Fruit fly (Drosophila melanogaster) whole organism: ENCODE measurements around the gene CG9328.

Source experiments
- CG8478 ChIP-seq: fragments of >200 bp; optimal IDR thresholded peaks from 2 replicates; lab custom pipeline; 2018; ENCODE audit warnings: inconsistent platforms
- Dll ChIP-seq: fragments of >200 bp; optimal IDR thresholded peaks from 2 replicates; lab custom pipeline; 2017
- EcR ChIP-seq, 2 experiments: fragments of >200 bp; optimal IDR thresholded peaks; 2 replicates each; lab custom pipeline; 2017; ENCODE audit warnings: missing biosample characterization in 2 of 2, missing genetic modification characterization in 2 of 2, missing genetic modification reagents in 2 of 2
- pan ChIP-seq: fragments of >200 bp; optimal IDR thresholded peaks from 2 replicates; lab custom pipeline; 2017
- psq ChIP-seq: fragments of >200 bp; optimal IDR thresholded peaks from 2 replicates; lab custom pipeline; 2017
- usp ChIP-seq: fragments of >200 bp; optimal IDR thresholded peaks from 2 replicates; lab custom pipeline; 2017; ENCODE audit warnings: missing biosample characterization, missing genetic modification characterization, mixed read lengths

The CG9328 gene

DNA sequence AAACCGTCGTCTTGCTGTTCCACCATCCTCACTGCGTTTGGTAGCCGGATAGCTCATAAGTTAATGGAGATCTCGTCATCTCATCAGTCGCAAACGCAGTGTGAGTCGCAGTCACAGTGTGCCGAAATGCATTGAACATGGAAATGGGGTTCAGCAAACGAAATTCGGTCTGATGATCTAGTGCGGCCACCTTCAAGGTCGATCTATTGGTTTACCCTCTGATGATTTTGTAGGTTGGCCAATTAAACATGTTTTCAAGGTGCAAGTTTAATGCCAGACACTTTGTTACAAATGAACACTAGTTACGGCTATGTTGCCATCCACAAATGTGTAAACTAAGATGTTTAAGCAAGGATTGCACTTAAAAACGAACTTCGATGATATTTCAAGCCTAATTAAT, 5.3 kb downstream of the CG9328 start:
- no peak for TF ChIP-seq Dll (lab: Kevin White, UChicago)
- no peak for TF ChIP-seq usp
- no peak for TF ChIP-seq psq
- no peak for TF ChIP-seq CG8478 (lab: Kevin White, UChicago)
- no peak for TF ChIP-seq EcR (GFP tag; optimal IDR thresholded peaks at IDR 0.05; lab: Kevin White, UChicago)
- TF ChIP-seq pan (lab: Kevin White, UChicago), result no peak

DNA sequence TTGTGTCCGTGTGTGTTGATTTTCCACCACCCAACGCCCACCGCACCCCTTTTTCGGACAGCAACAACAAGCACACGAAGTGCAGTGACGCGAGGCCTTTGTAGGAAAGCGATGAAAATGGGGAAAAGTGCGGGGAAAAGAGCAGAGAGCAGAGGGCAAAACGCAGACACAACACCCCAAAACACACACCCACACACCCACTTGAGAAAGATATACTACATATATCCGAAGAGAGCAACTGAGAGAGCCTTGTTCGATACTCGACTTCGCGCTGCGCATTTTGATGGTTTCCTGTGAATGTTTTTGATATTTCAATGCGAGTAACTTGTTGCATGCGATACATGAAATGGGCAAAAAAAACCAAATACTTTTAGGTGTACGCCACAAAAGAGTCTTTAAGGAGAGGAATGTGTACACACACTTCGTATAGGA, 6.2 kb downstream of the CG9328 start:
- no peak for TF ChIP-seq CG8478 (lab: Kevin White, UChicago)
- TF ChIP-seq psq, result no peak
- TF ChIP-seq usp, result no peak
- TF ChIP-seq pan (lab: Kevin White, UChicago), result no peak
- no peak for TF ChIP-seq Dll (lab: Kevin White, UChicago)

DNA sequence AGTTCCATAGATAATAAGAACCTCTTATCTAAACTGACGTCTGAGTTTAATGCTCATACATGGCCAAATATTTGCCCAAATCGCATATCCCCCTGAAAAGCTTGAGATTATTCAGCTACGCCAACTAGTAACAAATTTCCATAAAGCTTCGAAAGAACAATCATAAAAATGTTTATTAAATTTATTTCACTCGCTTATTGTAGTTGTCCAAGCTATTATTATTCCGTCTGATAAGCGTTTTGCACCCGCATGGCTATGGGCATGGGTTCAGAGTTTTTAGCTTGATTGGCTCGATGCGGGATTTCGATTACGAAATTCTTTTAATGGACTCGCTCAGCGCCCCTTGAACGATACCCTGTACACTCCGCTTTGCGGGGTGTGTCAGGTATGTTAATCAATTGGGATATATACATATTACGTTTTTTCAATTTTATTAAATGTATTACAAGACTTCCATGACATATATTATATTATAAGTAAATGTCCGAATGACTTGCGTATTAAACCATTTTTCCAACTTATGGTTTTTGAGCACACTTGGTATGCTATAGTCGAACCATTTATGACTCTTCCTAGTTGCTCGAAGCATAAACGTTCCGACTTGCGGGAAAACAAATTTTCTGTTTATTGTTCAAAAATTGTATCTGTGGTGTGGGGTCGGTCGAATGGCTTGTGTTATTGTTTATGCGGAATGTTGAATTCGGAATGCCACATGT, 8.3 kb downstream of the CG9328 start:
- TF ChIP-seq EcR (GFP tag; optimal IDR thresholded peaks at IDR 0.05; lab: Kevin White, UChicago) (no peak), pan (lab: Kevin White, UChicago) (peak; percentile 79)

DNA sequence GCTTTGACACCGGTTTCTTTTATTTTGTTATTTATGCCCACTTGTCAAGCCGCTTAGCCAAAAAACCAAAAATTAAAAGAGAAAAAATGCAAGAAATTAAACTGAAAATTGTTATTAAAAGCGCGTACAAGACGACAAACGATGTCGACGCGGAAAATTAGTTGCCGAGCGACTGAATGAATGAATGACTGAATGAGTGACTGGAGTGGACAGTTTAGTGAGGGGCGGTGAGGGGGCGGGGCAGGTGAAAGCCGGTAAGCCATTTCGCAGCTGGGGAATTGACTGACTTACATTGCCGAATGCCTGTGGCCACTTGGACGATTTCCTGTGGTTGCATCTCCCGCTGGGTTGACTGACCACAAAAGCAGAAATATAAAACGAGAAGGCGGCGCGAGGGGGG, 9.1 kb downstream of the CG9328 start:
- TF ChIP-seq CG8478 (lab: Kevin White, UChicago), result no peak
- TF ChIP-seq pan (lab: Kevin White, UChicago), result no peak
- TF ChIP-seq psq, result no peak
- TF ChIP-seq Dll (lab: Kevin White, UChicago), result no peak

DNA sequence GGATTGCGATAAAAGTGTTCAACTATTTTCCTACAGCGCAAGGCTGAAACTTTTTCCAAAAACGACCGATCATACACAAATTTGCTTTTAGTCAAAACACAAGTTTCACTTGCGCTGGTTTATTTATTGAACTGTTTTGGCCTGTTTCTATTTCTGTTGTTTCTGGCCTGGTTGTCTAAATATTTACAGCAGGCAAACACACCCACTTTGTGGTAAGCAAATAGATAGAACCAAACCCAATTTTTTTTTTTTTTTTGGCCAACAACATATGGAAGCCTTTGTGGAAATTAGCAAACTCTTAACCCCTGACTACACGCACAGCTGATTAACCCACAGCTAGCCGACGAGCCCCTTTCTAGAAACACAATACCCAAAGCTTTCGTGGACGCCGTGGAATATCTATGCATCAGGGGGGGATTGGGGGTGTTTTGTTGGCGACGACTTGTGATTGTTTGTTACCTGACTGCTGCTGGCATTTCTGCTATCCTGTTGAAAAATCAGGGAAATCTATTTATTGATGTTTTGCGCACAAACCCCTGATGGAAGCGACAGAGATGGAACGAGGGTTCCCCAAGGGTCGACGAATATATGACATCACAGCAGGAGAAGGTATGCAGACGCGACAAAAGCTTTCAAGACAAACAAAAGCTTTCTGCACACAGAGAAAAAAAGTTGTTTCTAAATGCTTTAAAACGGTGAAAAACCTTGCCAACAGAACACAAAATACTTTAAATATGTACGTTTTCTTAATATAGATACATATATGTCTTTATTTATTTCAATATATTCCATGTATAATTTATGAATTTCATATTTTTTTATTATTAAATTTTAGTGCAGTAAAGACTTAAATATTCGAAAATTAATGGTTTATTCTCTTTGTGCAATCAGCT, 10.3 kb downstream of the CG9328 start:
- TF ChIP-seq EcR (GFP tag; optimal IDR thresholded peaks at IDR 0.05; lab: Kevin White, UChicago) (no peak), psq (no peak), Dll (lab: Kevin White, UChicago) (no peak), pan (lab: Kevin White, UChicago) (no peak), usp (no peak), CG8478 (lab: Kevin White, UChicago) (no peak)

DNA sequence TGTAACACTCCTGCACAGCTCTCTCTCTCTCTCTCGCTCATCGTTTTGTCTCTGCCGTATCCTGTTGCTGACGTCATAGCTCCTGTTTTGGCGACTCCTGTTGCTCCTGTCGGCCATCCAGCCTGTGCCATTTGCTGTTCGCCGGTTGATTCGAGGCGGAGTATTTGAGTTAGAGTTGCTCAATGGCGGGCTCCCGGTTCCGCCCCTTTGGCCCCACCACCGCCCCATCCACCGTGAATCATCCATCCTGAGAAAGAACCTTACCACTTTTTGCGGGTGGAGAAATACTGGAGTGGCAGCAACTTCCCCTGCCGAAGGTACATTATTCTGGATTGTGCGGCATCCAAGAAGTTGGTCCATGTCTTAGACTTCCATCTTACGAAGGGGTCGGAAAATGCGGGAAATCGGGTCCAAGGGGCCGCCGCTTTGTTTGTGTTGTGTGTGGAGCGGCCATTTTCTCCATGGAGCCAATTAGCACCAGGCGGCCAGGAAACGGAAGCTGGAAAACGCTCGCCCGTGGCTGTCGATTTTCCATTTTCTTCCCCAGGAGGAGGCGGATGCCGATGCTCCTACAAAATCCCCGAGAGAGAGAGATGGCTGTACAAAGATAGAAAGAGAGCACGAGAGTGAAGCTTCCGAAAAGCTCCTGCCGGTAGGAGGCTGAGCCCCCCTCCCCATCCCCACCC, 11.1 kb downstream of the CG9328 start:
- TF ChIP-seq psq (no peak), pan (lab: Kevin White, UChicago) (no peak), EcR (GFP tag; optimal IDR thresholded peaks at IDR 0.05; lab: Kevin White, UChicago) (no peak), usp (no peak), Dll (lab: Kevin White, UChicago) (no peak), CG8478 (lab: Kevin White, UChicago) (no peak)

DNA sequence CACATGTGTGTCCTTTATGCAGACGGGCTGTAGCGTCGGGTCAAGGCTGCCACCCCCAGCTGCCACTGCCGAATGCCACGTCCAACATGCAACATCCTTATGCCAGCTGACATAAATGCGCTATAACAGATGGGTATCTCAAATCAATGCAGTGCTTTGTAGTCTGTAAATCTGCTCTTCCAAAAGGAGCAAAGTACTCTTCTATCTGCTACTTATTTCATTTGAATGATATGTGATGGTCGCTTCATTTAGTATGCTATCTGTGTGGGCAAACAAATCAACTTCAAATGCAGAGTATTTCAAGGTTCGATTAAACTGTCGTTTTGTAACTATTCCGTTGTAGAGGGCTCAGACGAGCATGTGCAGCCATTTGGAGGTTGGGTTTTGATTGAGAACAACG, 11.7 kb downstream of the CG9328 start:
- TF ChIP-seq usp, result no peak

- TF ChIP-seq CG8478 (lab: Kevin White, UChicago) (no peak), usp (no peak), EcR (GFP tag; optimal IDR thresholded peaks at IDR 0.05; lab: Kevin White, UChicago) (no peak), Dll (lab: Kevin White, UChicago) (no peak), pan (lab: Kevin White, UChicago) (no peak), psq (no peak)
Measured at dm6 chr2L:20811039-20811652, 13.6 kb downstream of the CG9328 start.

DNA sequence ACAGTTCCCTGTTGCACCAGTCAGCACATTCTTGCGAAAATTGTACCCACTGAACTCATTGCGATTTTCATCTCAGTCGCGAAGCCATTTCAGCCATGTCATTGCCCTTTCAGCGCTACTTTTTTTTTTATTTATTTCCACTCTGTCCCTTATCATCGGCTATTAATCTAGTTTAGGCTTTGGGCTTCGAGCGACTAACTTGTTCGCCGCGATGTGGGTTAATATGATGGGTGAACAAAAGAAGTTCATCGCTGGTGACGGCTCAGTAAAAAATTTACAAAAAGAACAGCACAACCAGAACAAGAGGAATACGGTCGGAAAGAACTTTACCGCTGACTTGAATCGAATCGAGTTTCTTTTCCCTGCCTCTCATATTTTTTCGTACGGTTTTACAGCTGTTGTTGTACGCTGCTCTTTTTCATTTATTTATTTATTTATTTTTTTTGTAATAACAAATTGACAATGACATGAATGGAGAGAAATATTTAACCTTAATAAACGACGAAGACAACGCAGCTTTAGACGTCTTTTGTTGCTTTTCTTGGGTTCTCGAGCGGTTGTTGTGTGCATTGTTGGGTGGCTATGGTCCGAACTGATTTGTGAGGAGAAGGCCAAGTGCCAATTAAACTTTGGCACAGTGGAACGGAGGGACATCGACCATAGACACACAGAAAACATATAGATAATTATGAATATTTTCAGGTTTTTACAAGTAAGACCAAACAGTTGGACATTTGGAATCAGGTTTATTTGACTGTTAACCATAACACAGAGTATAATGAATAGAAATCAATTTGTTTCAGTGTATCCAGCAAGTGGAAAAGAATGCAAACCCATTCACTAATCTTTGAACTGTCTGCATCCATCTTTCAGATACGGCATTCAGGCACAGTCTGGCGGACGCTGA, 15.0 kb downstream of the CG9328 start:
- TF ChIP-seq EcR (GFP tag; optimal IDR thresholded peaks at IDR 0.05; lab: Kevin White, UChicago), result peak in 1 of 2 experiments; percentile 38
- no peak for TF ChIP-seq usp

DNA sequence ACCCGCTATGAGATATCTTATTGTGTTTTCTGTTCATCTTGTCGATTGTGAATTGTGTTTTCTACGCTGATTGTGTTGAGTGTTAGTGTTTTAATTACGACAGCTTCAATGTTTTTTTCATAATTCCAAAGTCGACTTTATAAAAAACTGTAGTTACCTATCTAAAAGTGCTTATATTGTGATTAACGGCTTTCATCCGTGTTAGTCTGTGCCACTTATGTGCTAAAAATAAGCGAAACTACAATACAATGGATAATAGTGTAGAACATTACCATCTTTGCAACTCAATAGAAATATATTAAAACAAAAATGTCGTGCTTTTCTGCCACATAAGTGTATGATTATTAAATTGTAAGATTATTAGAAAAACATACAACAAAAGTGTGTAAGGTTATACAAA, 18.6 kb downstream of the CG9328 start, which contains the start of gene CG33322:
TSS of gene CG33322 (minus strand) at position 101 of the 400 bp plus-strand sequence.
- TF ChIP-seq Dll (lab: Kevin White, UChicago), result no peak
- no peak for TF ChIP-seq EcR (GFP tag; optimal IDR thresholded peaks at IDR 0.05; lab: Kevin White, UChicago)

- TF ChIP-seq EcR (GFP tag; optimal IDR thresholded peaks at IDR 0.05; lab: Kevin White, UChicago) (no peak), Dll (lab: Kevin White, UChicago) (no peak)
Measured at dm6 chr2L:20817170-20817569, 19.7 kb downstream of the CG9328 start, which contains the start of gene CheB38b. Gene CheB38b (minus strand): TSS chr2L:20817270.
